Worm (Caenorhabditis elegans) whole organism, young adult: ENCODE results near the gene eff-1.

Experiments used
- B0019.2 ChIP-seq: fragments of 200-800 bp; sonication (Bioruptor generic); conservative IDR thresholded peaks from 2 replicates; pipeline ENCODE4 v1.3.6; 2022; ENCODE audit warnings: missing genetic modification reagents, missing genetic modification characterization, missing compliant biosample characterization
- B0261.1 ChIP-seq: sonication (generic microtip); optimal IDR thresholded peaks from 2 replicates; lab custom pipeline; 2016; ENCODE audit warnings: mild to moderate bottlenecking, missing genetic modification characterization, moderate library complexity, missing compliant biosample characterization
- C17E4.6 ChIP-seq: fragments of 200-800 bp; sonication (Bioruptor generic); IDR thresholded peaks from 2 replicates; pipeline ENCODE4 v1.3.6; 2022; ENCODE audit warnings: missing genetic modification reagents, missing genetic modification characterization, missing compliant biosample characterization
- F10E7.11 ChIP-seq: sonication (generic microtip); optimal IDR thresholded peaks from 2 replicates; lab custom pipeline; 2017; ENCODE audit warnings: mild to moderate bottlenecking, missing genetic modification characterization, moderate library complexity, missing compliant biosample characterization
- F22D6.2 ChIP-seq: sonication (generic microtip); optimal IDR thresholded peaks from 2 replicates; lab custom pipeline; 2016; ENCODE audit warnings: mild to moderate bottlenecking, missing genetic modification characterization, missing compliant biosample characterization
- F37B4.10 ChIP-seq: fragments of 200-800 bp; sonication (Bioruptor generic); IDR thresholded peaks from 2 replicates; pipeline ENCODE4 v1.3.6; 2022; ENCODE audit warnings: missing genetic modification characterization, missing compliant biosample characterization
- F49E8.2 ChIP-seq: sonication (generic microtip); optimal IDR thresholded peaks from 3 replicates; lab custom pipeline; 2017; ENCODE audit warnings: missing genetic modification characterization, mild to moderate bottlenecking, missing compliant biosample characterization, antibody characterized with exemption, moderate library complexity; ENCODE audit not compliant: insufficient read depth
- F52B5.7 ChIP-seq: sonication (generic microtip); optimal IDR thresholded peaks from 2 replicates; lab custom pipeline; 2016; ENCODE audit warnings: mild to moderate bottlenecking, missing genetic modification characterization, missing compliant biosample characterization
- F55B11.4 ChIP-seq: sonication (generic microtip); optimal IDR thresholded peaks from 2 replicates; lab custom pipeline; 2016; ENCODE audit warnings: missing compliant biosample characterization, missing genetic modification characterization, borderline replicate concordance; ENCODE audit not compliant: insufficient read depth
- K12H6.12 ChIP-seq: fragments of 200-800 bp; sonication (Bioruptor generic); optimal IDR thresholded peaks from 2 replicates; lab custom pipeline; 2018; ENCODE audit warnings: mild to moderate bottlenecking, missing genetic modification characterization, missing compliant biosample characterization
- Y56A3A.18 ChIP-seq: fragments of 200-800 bp; sonication (Bioruptor generic); IDR thresholded peaks from 2 replicates; pipeline ENCODE4 v1.3.6; 2022; ENCODE audit warnings: missing genetic modification reagents, missing genetic modification characterization, missing compliant biosample characterization
- Y67H2A.10 ChIP-seq: fragments of 200-800 bp; sonication (Bioruptor generic); conservative IDR thresholded peaks from 2 replicates; pipeline ENCODE4 v1.3.6; 2022; ENCODE audit warnings: missing genetic modification reagents, missing genetic modification characterization, missing compliant biosample characterization
- aptf-2 ChIP-seq: fragments of 200-800 bp; sonication (Bioruptor generic); conservative IDR thresholded peaks from 2 replicates; pipeline ENCODE4 v1.3.6; 2022; ENCODE audit warnings: missing genetic modification reagents, missing genetic modification characterization, missing compliant biosample characterization
- attf-5 ChIP-seq: fragments of 200-800 bp; sonication (Bioruptor generic); optimal IDR thresholded peaks from 2 replicates; lab custom pipeline; 2018; ENCODE audit warnings: mild to moderate bottlenecking, missing genetic modification characterization, missing compliant biosample characterization
- bed-2 ChIP-seq: fragments of 200-800 bp; sonication (Bioruptor generic); IDR thresholded peaks from 2 replicates; pipeline ENCODE4 v1.3.6; 2022; ENCODE audit warnings: missing genetic modification reagents, missing genetic modification characterization, missing compliant biosample characterization
- ceh-27 ChIP-seq: fragments of 200-800 bp; sonication (Bioruptor generic); optimal IDR thresholded peaks from 2 replicates; lab custom pipeline; 2018; ENCODE audit warnings: mild to moderate bottlenecking, missing genetic modification characterization, moderate library complexity, missing compliant biosample characterization
- ceh-58 ChIP-seq: fragments of 200-800 bp; sonication (Bioruptor generic); IDR thresholded peaks from 2 replicates; pipeline ENCODE4 v1.3.6; 2022; ENCODE audit warnings: missing genetic modification characterization, missing compliant biosample characterization
- ceh-79 ChIP-seq: sonication (generic microtip); optimal IDR thresholded peaks from 2 replicates; lab custom pipeline; 2017; ENCODE audit warnings: mild to moderate bottlenecking, missing genetic modification characterization, missing compliant biosample characterization
- ceh-91 ChIP-seq: fragments of 200-800 bp; sonication (Bioruptor generic); IDR thresholded peaks from 2 replicates; pipeline ENCODE4 v1.3.6; 2022; ENCODE audit warnings: missing genetic modification reagents, missing genetic modification characterization, missing compliant biosample characterization
- chd-7 ChIP-seq: sonication (generic microtip); optimal IDR thresholded peaks from 2 replicates; lab custom pipeline; 2016; ENCODE audit warnings: mild to moderate bottlenecking, missing genetic modification characterization, moderate library complexity, missing compliant biosample characterization
- dox-1 ChIP-seq: fragments of 200-800 bp; sonication (Bioruptor generic); IDR thresholded peaks from 2 replicates; pipeline ENCODE4 v1.3.6; 2022; ENCODE audit warnings: missing genetic modification reagents, missing genetic modification characterization, missing compliant biosample characterization
- dpl-1 ChIP-seq: fragments of 150-350 bp; optimal IDR thresholded peaks from 2 replicates; lab custom pipeline; 2014; ENCODE audit warnings: missing biosample characterization, missing genetic modification reagents, missing genetic modification characterization
- ekl-4 ChIP-seq: fragments of 200-800 bp; sonication (Bioruptor generic); IDR thresholded peaks from 2 replicates; pipeline ENCODE4 v1.3.6; 2022; ENCODE audit warnings: missing genetic modification reagents, missing genetic modification characterization, missing compliant biosample characterization
- hmg-20 ChIP-seq: fragments of 200-800 bp; sonication (Bioruptor generic); IDR thresholded peaks from 2 replicates; pipeline ENCODE4 v1.3.6; 2022; ENCODE audit warnings: missing genetic modification reagents, missing genetic modification characterization, missing compliant biosample characterization
- hsf-1 ChIP-seq: fragments of 200-800 bp; sonication (Bioruptor generic); IDR thresholded peaks from 2 replicates; pipeline ENCODE4 v1.3.6; 2022; ENCODE audit warnings: missing genetic modification reagents, missing genetic modification characterization, missing compliant biosample characterization
- lin-26 ChIP-seq: fragments of 200-800 bp; sonication (Bioruptor generic); IDR thresholded peaks from 2 replicates; pipeline ENCODE4 v1.3.6; 2022; ENCODE audit warnings: missing genetic modification reagents, missing genetic modification characterization, missing compliant biosample characterization
- lsy-27 ChIP-seq: sonication (generic microtip); optimal IDR thresholded peaks from 2 replicates; lab custom pipeline; 2017; ENCODE audit warnings: missing genetic modification characterization, mild to moderate bottlenecking, missing compliant biosample characterization, antibody characterized with exemption, missing genotype, borderline replicate concordance; ENCODE audit not compliant: insufficient read depth
- madf-6 ChIP-seq: fragments of 200-800 bp; sonication (Bioruptor generic); IDR thresholded peaks from 2 replicates; pipeline ENCODE4 v1.3.6; 2022; ENCODE audit warnings: missing genetic modification reagents, missing genetic modification characterization, missing compliant biosample characterization
- mel-28 ChIP-seq: sonication (generic microtip); optimal IDR thresholded peaks from 2 replicates; lab custom pipeline; 2016; ENCODE audit warnings: borderline replicate concordance, mild to moderate bottlenecking, missing genetic modification characterization, missing compliant biosample characterization
- nfya-1 ChIP-seq: sonication (generic microtip); optimal IDR thresholded peaks from 2 replicates; lab custom pipeline; 2017; ENCODE audit warnings: antibody characterized with exemption, missing compliant biosample characterization, missing genetic modification characterization, borderline replicate concordance; ENCODE audit not compliant: insufficient read depth
- nfyb-1 ChIP-seq: fragments of 200-800 bp; sonication (Bioruptor generic); IDR thresholded peaks from 2 replicates; pipeline ENCODE4 v1.3.6; 2022; ENCODE audit warnings: missing genetic modification reagents, missing genetic modification characterization, missing compliant biosample characterization
- nhr-179 ChIP-seq: sonication (generic microtip); optimal IDR thresholded peaks from 2 replicates; lab custom pipeline; 2016; ENCODE audit warnings: mild to moderate bottlenecking, missing genetic modification characterization, missing compliant biosample characterization
- pha-4 ChIP-seq: fragments of 150-350 bp; sonication (generic microtip); optimal IDR thresholded peaks from 2 replicates; lab custom pipeline; 2014; ENCODE audit warnings: missing biosample characterization, missing genetic modification reagents, missing genetic modification characterization
- rcor-1 ChIP-seq: fragments of 200-800 bp; sonication (Bioruptor generic); IDR thresholded peaks from 2 replicates; pipeline ENCODE4 v1.3.6; 2022; ENCODE audit warnings: missing genetic modification reagents, missing genetic modification characterization, missing compliant biosample characterization
- repo-1 ChIP-seq: sonication (generic microtip); optimal IDR thresholded peaks from 2 replicates; lab custom pipeline; 2017; ENCODE audit warnings: mild to moderate bottlenecking, missing genetic modification characterization, missing compliant biosample characterization
- rpc-1 ChIP-seq, 2 experiments: fragments of 150-350 bp in 1 of 2; sonication (generic microtip) in 1 of 2; optimal IDR thresholded peaks; 2 replicates each; lab custom pipeline; 2014 to 2018; ENCODE audit warnings: missing biosample characterization in 1 of 2, missing genetic modification characterization in 1 of 2, missing genetic modification reagents in 1 of 2, missing genotype in 1 of 2
- sea-2 ChIP-seq: fragments of 200-800 bp; sonication (Bioruptor generic); IDR thresholded peaks from 2 replicates; pipeline ENCODE4 v1.3.6; 2022; ENCODE audit warnings: missing genetic modification characterization, missing compliant biosample characterization
- snpc-1.1 ChIP-seq: sonication (generic microtip); optimal IDR thresholded peaks from 2 replicates; lab custom pipeline; 2017; ENCODE audit warnings: missing genetic modification characterization, mild to moderate bottlenecking, missing compliant biosample characterization, antibody characterized with exemption, moderate library complexity, missing genotype, missing genetic modification reagents; ENCODE audit not compliant: insufficient read depth
- snpc-1.3 ChIP-seq: sonication (generic microtip); optimal IDR thresholded peaks from 2 replicates; lab custom pipeline; 2017; ENCODE audit warnings: missing genetic modification characterization, mild to moderate bottlenecking, missing compliant biosample characterization, antibody characterized with exemption, moderate library complexity, missing genotype, missing genetic modification reagents; ENCODE audit not compliant: insufficient read depth
- snpc-3.4 ChIP-seq: sonication (generic microtip); optimal IDR thresholded peaks from 2 replicates; lab custom pipeline; 2017; ENCODE audit warnings: missing genetic modification characterization, mild to moderate bottlenecking, missing compliant biosample characterization, antibody characterized with exemption, moderate library complexity, missing genotype, missing genetic modification reagents
- snpc-4 ChIP-seq, 5 experiments: fragments of 150-350 bp in 1 of 5; sonication (generic microtip) in 4 of 5; optimal IDR thresholded peaks; 2 replicates each; lab custom pipeline; 2014 to 2018; ENCODE audit warnings: missing genetic modification characterization in 5 of 5, missing biosample characterization in 3 of 5, antibody characterized with exemption in 2 of 5, mild to moderate bottlenecking in 2 of 5, missing compliant biosample characterization in 2 of 5, missing genotype in 2 of 5, moderate library complexity in 2 of 5, missing genetic modification reagents in 1 of 5
- xnd-1 ChIP-seq: sonication (generic microtip); optimal IDR thresholded peaks from 2 replicates; lab custom pipeline; 2016; ENCODE audit warnings: missing genotype, missing genetic modification reagents, missing genetic modification characterization, missing compliant biosample characterization
- zim-3 ChIP-seq: sonication (generic microtip); optimal IDR thresholded peaks from 2 replicates; lab custom pipeline; 2017; ENCODE audit warnings: mild to moderate bottlenecking, missing genetic modification characterization, moderate library complexity, missing compliant biosample characterization
- ztf-25 ChIP-seq: fragments of 200-800 bp; sonication (Bioruptor generic); IDR thresholded peaks from 2 replicates; pipeline ENCODE4 v1.3.6; 2022; ENCODE audit warnings: missing genetic modification reagents, missing genetic modification characterization, missing compliant biosample characterization
- ztf-28 ChIP-seq: fragments of 200-800 bp; sonication (Bioruptor generic); IDR thresholded peaks from 2 replicates; pipeline ENCODE4 v1.3.6; 2022; ENCODE audit warnings: missing genetic modification reagents, missing genetic modification characterization, missing compliant biosample characterization
- ztf-6 ChIP-seq: fragments of 200-800 bp; sonication (Bioruptor generic); IDR thresholded peaks from 2 replicates; pipeline ENCODE4 v1.3.6; 2022; ENCODE audit warnings: missing genetic modification reagents, missing genetic modification characterization, missing compliant biosample characterization

eff-1 gene

DNA sequence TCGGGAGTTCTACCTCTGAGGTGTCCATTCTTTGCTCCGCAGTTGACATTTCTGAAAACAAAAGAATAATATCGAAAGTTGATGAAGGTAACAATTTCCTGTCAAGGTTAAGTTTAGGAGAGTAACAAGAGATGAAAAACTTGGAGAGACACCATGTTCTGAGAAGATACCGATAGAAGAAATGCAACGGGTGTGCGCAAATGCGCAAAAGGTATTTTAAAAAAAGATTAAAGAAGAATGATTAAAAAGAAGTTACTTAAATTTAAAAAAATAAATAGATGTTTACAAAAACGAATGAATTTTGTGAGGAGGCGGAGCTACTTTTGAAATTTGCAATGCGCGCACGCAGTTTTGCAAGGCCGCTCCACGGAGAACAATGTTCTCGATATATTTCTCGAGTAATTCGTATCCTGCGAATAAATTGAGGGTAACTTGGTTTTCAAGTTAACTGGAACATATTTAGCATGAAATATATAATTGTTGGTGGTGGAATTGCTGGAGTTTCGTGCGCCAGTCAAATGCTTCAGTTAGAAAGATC, 21.4 kb upstream of the eff-1 start, which contains the start of the genes ran-3 and C26D10.3 (continued):
- TF ChIP-seq F22D6.2 (tag; lab: Kevin White, UChicago): no peak
- no peak for TF ChIP-seq hmg-20
- TF ChIP-seq ceh-58: no peak
- TF ChIP-seq ztf-25: no peak
- TF ChIP-seq hsf-1 (GFP tag; lab: Robert Waterston, UW): no peak
- TF ChIP-seq F52B5.7 (tag; lab: Kevin White, UChicago): no peak
- no peak for TF ChIP-seq F49E8.2 (tag; lab: Kevin White, UChicago)
- TF ChIP-seq ztf-6 (GFP tag; lab: Robert Waterston, UW): no peak
- no peak for TF ChIP-seq ceh-91 (GFP tag; lab: Robert Waterston, UW)
- TF ChIP-seq snpc-4 (GFP tag; optimal IDR thresholded peaks at IDR 0.05; lab: Kevin White, UChicago): no peak
- peak in 1 of 4 experiments; percentile 5 for TF ChIP-seq snpc-4 (tag; optimal IDR thresholded peaks at IDR 0.05; lab: Kevin White, UChicago)
- no peak for TF ChIP-seq snpc-3.4 (tag; lab: Kevin White, UChicago)
- TF ChIP-seq rpc-1 (optimal IDR thresholded peaks at IDR 0.05; lab: Kevin White, UChicago): peak; percentile 34
- TF ChIP-seq rpc-1 (tag; optimal IDR thresholded peaks at IDR 0.05; lab: Kevin White, UChicago): no peak
- TF ChIP-seq ceh-27: no peak
- 0 out of 2 replicates have a peak, but pooled peaks have one; percentile 25 for TF ChIP-seq dox-1 (GFP tag; lab: Robert Waterston, UW)
- TF ChIP-seq sea-2 (GFP tag; lab: Robert Waterston, UW): no peak
- 0 out of 2 replicates have a peak, but pooled peaks have one; percentile 10 for TF ChIP-seq lin-26
- TF ChIP-seq B0261.1: no peak
- no peak for TF ChIP-seq lsy-27 (tag; lab: Kevin White, UChicago)
- TF ChIP-seq Y56A3A.18: no peak
- no peak for TF ChIP-seq bed-2 (GFP tag; lab: Robert Waterston, UW)
- TF ChIP-seq F55B11.4: no peak
- TF ChIP-seq rcor-1 (GFP tag; lab: Robert Waterston, UW): no peak
- no peak for TF ChIP-seq dpl-1 (GFP tag; lab: Kevin White, UChicago)
- TF ChIP-seq Y67H2A.10: no peak
- TF ChIP-seq madf-6: peak; percentile 47
- TF ChIP-seq K12H6.12: no peak
- TF ChIP-seq pha-4 (tag; lab: Kevin White, UChicago): no peak
- no peak for TF ChIP-seq B0019.2
- TF ChIP-seq nhr-179: no peak
- TF ChIP-seq C17E4.6: no peak
- TF ChIP-seq zim-3 (tag; lab: Kevin White, UChicago): no peak
- TF ChIP-seq ceh-79: no peak
- TF ChIP-seq aptf-2: no peak
- no peak for TF ChIP-seq xnd-1 (tag; lab: Kevin White, UChicago)
- no peak for TF ChIP-seq mel-28
- no peak for TF ChIP-seq nfya-1 (tag; lab: Kevin White, UChicago)
- TF ChIP-seq ztf-28 (GFP tag; lab: Robert Waterston, UW): no peak
- no peak for TF ChIP-seq nfyb-1 (GFP tag; lab: Robert Waterston, UW)
- TF ChIP-seq F37B4.10: no peak
- no peak for TF ChIP-seq chd-7
- no peak for TF ChIP-seq F10E7.11 (tag; lab: Kevin White, UChicago)
- no peak for TF ChIP-seq repo-1 (tag; lab: Kevin White, UChicago)
- peak; percentile 14 for TF ChIP-seq snpc-1.3 (tag; lab: Kevin White, UChicago)
- TF ChIP-seq ekl-4 (GFP tag; lab: Robert Waterston, UW): no peak
- peak; percentile 49 for TF ChIP-seq attf-5
- TF ChIP-seq snpc-1.1: no peak
